Worm (Caenorhabditis elegans) whole organism, L4 larva: ENCODE results near the gene spp-3.
A peak's percentile ranks its signal among the peaks of the same experiment; 100 is the strongest.

Experiments used
- F10B5.3 ChIP-seq: sonication (generic microtip); optimal IDR thresholded peaks from 2 replicates; lab custom pipeline; 2016; ENCODE audit warnings: mild to moderate bottlenecking, missing genetic modification characterization, missing compliant biosample characterization
- F44E2.7 ChIP-seq: fragments of 200-800 bp; sonication (Bioruptor generic); IDR thresholded peaks from 2 replicates; pipeline ENCODE4 v2.1.2; 2022; ENCODE audit warnings: missing genetic modification characterization, missing compliant biosample characterization
- Y5F2A.4 ChIP-seq: fragments of 200-800 bp; sonication (Bioruptor generic); optimal IDR thresholded peaks from 2 replicates; lab custom pipeline; 2018; ENCODE audit warnings: mild to moderate bottlenecking, missing genetic modification characterization, missing compliant biosample characterization
- ZK337.2 ChIP-seq: fragments of 200-800 bp; sonication (Bioruptor generic); IDR thresholded peaks from 2 replicates; pipeline ENCODE4 v1.3.6; 2022; ENCODE audit warnings: missing genetic modification reagents, missing genetic modification characterization, missing compliant biosample characterization
- ZK546.5 ChIP-seq, 2 experiments: sonication (generic microtip); optimal IDR thresholded peaks; 2 replicates each; lab custom pipeline; 2017; ENCODE audit warnings: missing biosample characterization in 2 of 2, missing genetic modification characterization in 2 of 2
- attf-4 ChIP-seq: sonication (generic microtip); optimal IDR thresholded peaks from 3 replicates; lab custom pipeline; 2017; ENCODE audit warnings: missing biosample characterization, missing genetic modification characterization
- ceh-20 ChIP-seq: fragments of 200-800 bp; sonication (Bioruptor generic); IDR thresholded peaks from 2 replicates; pipeline ENCODE4 v1.3.6; 2022; ENCODE audit warnings: missing genetic modification reagents, missing genetic modification characterization, missing compliant biosample characterization
- ceh-32 ChIP-seq: sonication (generic microtip); optimal IDR thresholded peaks from 2 replicates; lab custom pipeline; 2016; ENCODE audit warnings: mild to moderate bottlenecking, missing genetic modification characterization, missing compliant biosample characterization; ENCODE audit not compliant: poor library complexity
- ces-1 ChIP-seq: fragments of 150-350 bp; sonication (generic microtip); optimal IDR thresholded peaks from 4 replicates; lab custom pipeline; 2014; ENCODE audit warnings: missing biosample characterization, missing genetic modification reagents, missing genetic modification characterization
- ctbp-1 ChIP-seq: fragments of 200-800 bp; sonication (Bioruptor generic); IDR thresholded peaks from 2 replicates; pipeline ENCODE4 v1.3.6; 2022; ENCODE audit warnings: missing genetic modification reagents, missing genetic modification characterization, missing compliant biosample characterization
- daf-16 ChIP-seq, 3 experiments: sonication (generic microtip); optimal IDR thresholded peaks; 2 replicates each; lab custom pipeline; 2016 to 2017; ENCODE audit warnings: missing genetic modification characterization in 3 of 3, missing genetic modification reagents in 3 of 3, mild to moderate bottlenecking in 2 of 3, missing compliant biosample characterization in 2 of 3, missing biosample characterization in 1 of 3, moderate library complexity in 1 of 3
- dmd-6 ChIP-seq: fragments of 200-800 bp; sonication (Bioruptor generic); IDR thresholded peaks from 2 replicates; pipeline ENCODE4 v1.3.6; 2022; ENCODE audit warnings: missing genetic modification reagents, missing genetic modification characterization, missing compliant biosample characterization
- dve-1 ChIP-seq: sonication (generic microtip); optimal IDR thresholded peaks from 2 replicates; lab custom pipeline; 2017; ENCODE audit warnings: antibody characterized with exemption, mild to moderate bottlenecking, missing genetic modification characterization, missing compliant biosample characterization; ENCODE audit not compliant: insufficient read depth
- egl-27 ChIP-seq: sonication (generic microtip); optimal IDR thresholded peaks from 3 replicates; lab custom pipeline; 2017; ENCODE audit warnings: missing biosample characterization, missing genetic modification reagents, missing genetic modification characterization
- fos-1 ChIP-seq: fragments of 150-350 bp; optimal IDR thresholded peaks from 2 replicates; lab custom pipeline; 2014; ENCODE audit warnings: missing biosample characterization, missing genetic modification characterization
- hif-1 ChIP-seq, 2 experiments: sonication (generic microtip); optimal IDR thresholded peaks; 2 replicates each; lab custom pipeline; 2016 to 2017; ENCODE audit warnings: missing compliant biosample characterization in 2 of 2, missing genetic modification characterization in 2 of 2, missing genetic modification reagents in 2 of 2, missing genotype in 2 of 2, mild to moderate bottlenecking in 1 of 2
- hlh-11 ChIP-seq: fragments of 200-800 bp; sonication (Bioruptor generic); optimal IDR thresholded peaks from 2 replicates; lab custom pipeline; 2018; ENCODE audit warnings: mild to moderate bottlenecking, missing genetic modification characterization, missing compliant biosample characterization
- hlh-30 ChIP-seq: sonication (generic microtip); optimal IDR thresholded peaks from 2 replicates; lab custom pipeline; 2017; ENCODE audit warnings: antibody characterized with exemption, mild to moderate bottlenecking, missing genetic modification characterization, missing compliant biosample characterization; ENCODE audit not compliant: insufficient read depth
- hmg-1.1 ChIP-seq: fragments of 200-800 bp; sonication (Bioruptor generic); IDR thresholded peaks from 2 replicates; pipeline ENCODE4 v1.3.6; 2022; ENCODE audit warnings: missing genetic modification reagents, missing genetic modification characterization, missing compliant biosample characterization
- lim-7 ChIP-seq: fragments of 200-800 bp; sonication (Bioruptor generic); IDR thresholded peaks from 2 replicates; pipeline ENCODE4 v1.3.6; 2022; ENCODE audit warnings: missing genetic modification characterization, missing compliant biosample characterization
- lin-1 ChIP-seq: fragments of 200-800 bp; sonication (Bioruptor generic); IDR thresholded peaks from 2 replicates; pipeline ENCODE4 v1.3.6; 2022; ENCODE audit warnings: missing genetic modification reagents, missing genetic modification characterization, missing compliant biosample characterization
- lin-13 ChIP-seq: fragments of 150-350 bp; optimal IDR thresholded peaks from 2 replicates; lab custom pipeline; 2014; ENCODE audit warnings: missing biosample characterization, missing genetic modification reagents, missing genetic modification characterization
- madf-5 ChIP-seq, 2 experiments: fragments of 200-800 bp; sonication (Bioruptor generic); IDR thresholded peaks; 2 replicates each; pipeline ENCODE4 v1.3.6; 2022; ENCODE audit warnings: missing compliant biosample characterization in 2 of 2, missing genetic modification characterization in 2 of 2
- mep-1 ChIP-seq: fragments of 150-350 bp; sonication (generic microtip); optimal IDR thresholded peaks from 3 replicates; lab custom pipeline; 2014; ENCODE audit warnings: missing biosample characterization, missing genetic modification characterization
- nhr-102 ChIP-seq: sonication (generic microtip); optimal IDR thresholded peaks from 2 replicates; lab custom pipeline; 2016; ENCODE audit warnings: mild to moderate bottlenecking, missing genetic modification characterization, moderate library complexity, missing compliant biosample characterization
- nhr-237 ChIP-seq: sonication (generic microtip); optimal IDR thresholded peaks from 2 replicates; lab custom pipeline; 2017; ENCODE audit warnings: missing biosample characterization, missing genetic modification characterization
- nhr-25 ChIP-seq: sonication (generic microtip); optimal IDR thresholded peaks from 2 replicates; lab custom pipeline; 2017; ENCODE audit warnings: missing genetic modification characterization, mild to moderate bottlenecking, missing compliant biosample characterization, antibody characterized with exemption, moderate library complexity, borderline replicate concordance; ENCODE audit not compliant: insufficient read depth
- nhr-28 ChIP-seq: fragments of 150-350 bp; optimal IDR thresholded peaks from 2 replicates; lab custom pipeline; 2014; ENCODE audit warnings: missing biosample characterization, missing genetic modification characterization
- nhr-76 ChIP-seq: fragments of 150-350 bp; optimal IDR thresholded peaks from 2 replicates; lab custom pipeline; 2014; ENCODE audit warnings: missing biosample characterization, missing genetic modification characterization
- pqm-1 ChIP-seq: sonication (generic microtip); optimal IDR thresholded peaks from 2 replicates; lab custom pipeline; 2017; ENCODE audit warnings: missing biosample characterization, missing genetic modification characterization
- saeg-2 ChIP-seq: fragments of 200-800 bp; sonication (Bioruptor generic); IDR thresholded peaks from 2 replicates; pipeline ENCODE4 v1.3.6; 2022; ENCODE audit warnings: missing genetic modification reagents, missing genetic modification characterization, missing compliant biosample characterization
- sdz-12 ChIP-seq: fragments of 200-800 bp; sonication (Bioruptor generic); optimal IDR thresholded peaks from 2 replicates; lab custom pipeline; 2018; ENCODE audit warnings: mild to moderate bottlenecking, missing genetic modification characterization, missing compliant biosample characterization
- snpc-1.2 ChIP-seq: fragments of 200-800 bp; sonication (Bioruptor generic); IDR thresholded peaks from 2 replicates; pipeline ENCODE4 v1.3.6; 2022; ENCODE audit warnings: missing genetic modification reagents, missing genetic modification characterization, missing compliant biosample characterization
- unc-62 ChIP-seq, 3 experiments: fragments of 150-350 bp in 1 of 3; sonication (generic microtip); optimal IDR thresholded peaks in 2 of 3; peaks in 1 of 3; 1 replicate in 1 of 3; 2 replicates in 2 of 3; lab custom pipeline; 2014 to 2017; ENCODE audit warnings: missing biosample characterization in 3 of 3, missing genetic modification characterization in 3 of 3, missing genetic modification reagents in 3 of 3, missing genotype in 1 of 3
- zfp-3 ChIP-seq: fragments of 200-800 bp; sonication (Bioruptor generic); conservative IDR thresholded peaks from 2 replicates; pipeline ENCODE4 v1.3.6; 2022; ENCODE audit warnings: missing genetic modification reagents, missing genetic modification characterization, missing compliant biosample characterization
- zip-11 ChIP-seq: fragments of 200-800 bp; sonication (Bioruptor generic); IDR thresholded peaks from 2 replicates; pipeline ENCODE4 v1.3.6; 2022; ENCODE audit warnings: missing genetic modification characterization, missing compliant biosample characterization
- ztf-7 ChIP-seq: fragments of 150-350 bp; optimal IDR thresholded peaks from 2 replicates; lab custom pipeline; 2014; ENCODE audit warnings: missing biosample characterization, missing genetic modification characterization

The spp-3 gene

ce11 chrX:7314564-7314963 lies 589 bp downstream of the spp-3 start:
- TF ChIP-seq pqm-1 (tag; lab: Kevin White, UChicago) (peak; percentile 25), mep-1 (tag; lab: Kevin White, UChicago) (peak; percentile 20), zip-11 (GFP tag; lab: Robert Waterston, UW) (no peak), dmd-6 (GFP tag; lab: Robert Waterston, UW) (peak; percentile 22; the same call in 1 of the 2 replicates), lin-1 (GFP tag; lab: Robert Waterston, UW) (no peak), ceh-32 (no peak), nhr-76 (tag; lab: Kevin White, UChicago) (no peak), attf-4 (no peak), daf-16 (GFP tag; optimal IDR thresholded peaks at IDR 0.05; lab: Kevin White, UChicago) (no peak), daf-16 (tag; optimal IDR thresholded peaks at IDR 0.05; lab: Kevin White, UChicago) (peak; percentile 36), ceh-20 (GFP tag; lab: Robert Waterston, UW) (no peak), hlh-30 (tag; lab: Kevin White, UChicago) (peak; percentile 30), dve-1 (tag; lab: Kevin White, UChicago) (peak; percentile 57), nhr-102 (peak; percentile 3), hlh-11 (tag; lab: Kevin White, UChicago) (peak; percentile 29), F44E2.7 (GFP tag; lab: Robert Waterston, UW) (no peak)

DNA sequence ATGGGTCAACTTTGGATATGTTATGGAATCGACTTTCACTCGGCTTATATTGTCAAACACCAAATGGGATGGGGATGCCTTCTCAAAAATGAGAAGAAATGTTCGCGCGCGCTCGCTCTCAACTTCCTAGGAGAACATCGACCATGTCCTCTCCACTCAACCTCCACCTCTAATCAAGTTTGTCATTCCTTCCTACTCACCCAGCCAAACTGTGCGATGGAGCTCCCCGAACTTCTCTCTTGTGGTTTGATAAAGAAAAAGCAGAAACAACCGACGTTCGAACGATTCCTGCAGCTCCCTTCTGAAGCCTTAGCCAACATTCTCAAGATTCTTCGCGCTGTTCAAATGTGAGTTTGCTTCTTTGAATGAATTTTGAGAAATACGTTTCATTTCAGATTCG lies 1.9 kb downstream of the spp-3 start:
- no peak for TF ChIP-seq snpc-1.2
- TF ChIP-seq unc-62 (GFP tag; optimal IDR thresholded peaks at IDR 0.05 in 1 of 2; lab: Kevin White, UChicago): peak in 1 of 2 experiments; percentile 93
- no peak for TF ChIP-seq unc-62 (tag; optimal IDR thresholded peaks at IDR 0.05; lab: Kevin White, UChicago)
- no peak for TF ChIP-seq lin-13 (GFP tag; lab: Kevin White, UChicago)
- TF ChIP-seq ZK546.5 (tag; optimal IDR thresholded peaks at IDR 0.05; lab: Kevin White, UChicago): no peak
- no peak for TF ChIP-seq zip-11 (GFP tag; lab: Robert Waterston, UW)
- TF ChIP-seq, all 104 proteins: peak for 1

- TF ChIP-seq madf-5 (GFP tag; IDR thresholded peaks at IDR 0.05; lab: Robert Waterston, UW) (no peak), zfp-3 (GFP tag; lab: Robert Waterston, UW) (no peak), nhr-25 (tag; lab: Kevin White, UChicago) (no peak), sdz-12 (no peak), egl-27 (tag; lab: Kevin White, UChicago) (no peak), saeg-2 (no peak), ztf-7 (tag; lab: Kevin White, UChicago) (no peak), Y5F2A.4 (GFP tag; lab: Kevin White, UChicago) (no peak), lim-7 (GFP tag; lab: Robert Waterston, UW) (no peak), nhr-28 (tag; lab: Kevin White, UChicago) (no peak), ces-1 (GFP tag; lab: Kevin White, UChicago) (no peak), F10B5.3 (no peak), hif-1 (tag; optimal IDR thresholded peaks at IDR 0.05; lab: Kevin White, UChicago) (no peak), hmg-1.1 (GFP tag; lab: Robert Waterston, UW) (no peak), ZK337.2 (no peak), fos-1 (tag; lab: Kevin White, UChicago) (no peak)
- TF ChIP-seq, all 104 proteins: peak for 0
Measured at ce11 chrX:7311870-7312269, 3.3 kb downstream of the spp-3 start.

ce11 chrX:7309775-7310174 lies 5.4 kb downstream of the spp-3 start, which contains the start of the genes his-38 and his-40:
Gene his-38 (minus strand): TSS chrX:7309875.
Gene his-40 (plus strand): TSS chrX:7310110.
- TF ChIP-seq ctbp-1 (GFP tag; lab: Robert Waterston, UW) (no peak), nhr-237 (tag; lab: Kevin White, UChicago) (no peak), daf-16 (GFP tag; optimal IDR thresholded peaks at IDR 0.05; lab: Kevin White, UChicago) (no peak), daf-16 (tag; optimal IDR thresholded peaks at IDR 0.05; lab: Kevin White, UChicago) (peak; percentile 22)
